Worm (Caenorhabditis elegans) whole organism, L4 larva: ENCODE results near the gene T28D6.4.

Experiments used
- D1046.2 ChIP-seq: fragments of 200-800 bp; sonication (Bioruptor generic); IDR thresholded peaks from 2 replicates; pipeline ENCODE4 v1.3.6; 2022; ENCODE audit warnings: missing genetic modification characterization, missing compliant biosample characterization
- F10B5.3 ChIP-seq: sonication (generic microtip); optimal IDR thresholded peaks from 2 replicates; lab custom pipeline; 2016; ENCODE audit warnings: mild to moderate bottlenecking, missing genetic modification characterization, missing compliant biosample characterization
- F44E2.7 ChIP-seq: fragments of 200-800 bp; sonication (Bioruptor generic); IDR thresholded peaks from 2 replicates; pipeline ENCODE4 v2.1.2; 2022; ENCODE audit warnings: missing genetic modification characterization, missing compliant biosample characterization
- R02D3.7 ChIP-seq: fragments of 150-350 bp; sonication (generic microtip); optimal IDR thresholded peaks from 3 replicates; lab custom pipeline; 2014; ENCODE audit warnings: missing biosample characterization, missing genetic modification characterization
- ZK337.2 ChIP-seq: fragments of 200-800 bp; sonication (Bioruptor generic); IDR thresholded peaks from 2 replicates; pipeline ENCODE4 v1.3.6; 2022; ENCODE audit warnings: missing genetic modification reagents, missing genetic modification characterization, missing compliant biosample characterization
- ZK546.5 ChIP-seq, 2 experiments: sonication (generic microtip); optimal IDR thresholded peaks; 2 replicates each; lab custom pipeline; 2017; ENCODE audit warnings: missing biosample characterization in 2 of 2, missing genetic modification characterization in 2 of 2
- aha-1 ChIP-seq: fragments of 150-350 bp; peaks from one replicate; lab custom pipeline; 2014; ENCODE audit warnings: missing biosample characterization, missing genetic modification characterization
- ceh-32 ChIP-seq: sonication (generic microtip); optimal IDR thresholded peaks from 2 replicates; lab custom pipeline; 2016; ENCODE audit warnings: mild to moderate bottlenecking, missing genetic modification characterization, missing compliant biosample characterization; ENCODE audit not compliant: poor library complexity
- ceh-44 ChIP-seq: fragments of 200-800 bp; sonication (Bioruptor generic); IDR thresholded peaks from 2 replicates; pipeline ENCODE4 v1.3.6; 2022; ENCODE audit warnings: missing genetic modification reagents, missing genetic modification characterization, missing compliant biosample characterization
- ceh-62 ChIP-seq: sonication (generic microtip); optimal IDR thresholded peaks from 2 replicates; lab custom pipeline; 2017; ENCODE audit warnings: missing biosample characterization, missing genetic modification characterization
- ces-1 ChIP-seq: fragments of 150-350 bp; sonication (generic microtip); optimal IDR thresholded peaks from 4 replicates; lab custom pipeline; 2014; ENCODE audit warnings: missing biosample characterization, missing genetic modification reagents, missing genetic modification characterization
- cey-2 ChIP-seq: sonication (generic microtip); optimal IDR thresholded peaks from 3 replicates; lab custom pipeline; 2017; ENCODE audit warnings: missing genetic modification characterization, mild to moderate bottlenecking, missing compliant biosample characterization, antibody characterized with exemption, borderline replicate concordance; ENCODE audit not compliant: insufficient read depth
- daf-12 ChIP-seq: fragments of 150-350 bp; optimal IDR thresholded peaks from 2 replicates; lab custom pipeline; 2014; ENCODE audit warnings: missing biosample characterization, missing genetic modification reagents, missing genetic modification characterization
- daf-19 ChIP-seq: fragments of 200-800 bp; sonication (Bioruptor generic); conservative IDR thresholded peaks from 2 replicates; pipeline ENCODE4 v1.3.6; 2022; ENCODE audit warnings: missing genetic modification characterization, missing compliant biosample characterization
- dmd-9 ChIP-seq: fragments of 200-800 bp; sonication (Bioruptor generic); IDR thresholded peaks from 2 replicates; pipeline ENCODE4 v1.3.6; 2022; ENCODE audit warnings: missing genetic modification reagents, missing genetic modification characterization, missing compliant biosample characterization
- dpl-1 ChIP-seq: fragments of 150-350 bp; optimal IDR thresholded peaks from 2 replicates; lab custom pipeline; 2014; ENCODE audit warnings: missing biosample characterization, missing genetic modification reagents, missing genetic modification characterization
- fkh-10 ChIP-seq: fragments of 150-350 bp; optimal IDR thresholded peaks from 2 replicates; lab custom pipeline; 2014; ENCODE audit warnings: missing biosample characterization, missing genetic modification reagents, missing genetic modification characterization
- fos-1 ChIP-seq: fragments of 150-350 bp; optimal IDR thresholded peaks from 2 replicates; lab custom pipeline; 2014; ENCODE audit warnings: missing biosample characterization, missing genetic modification characterization
- gei-8 ChIP-seq: fragments of 200-800 bp; sonication (Bioruptor generic); optimal IDR thresholded peaks from 2 replicates; lab custom pipeline; 2018; ENCODE audit warnings: mild to moderate bottlenecking, missing genetic modification characterization, missing compliant biosample characterization
- hif-1 ChIP-seq, 2 experiments: sonication (generic microtip); optimal IDR thresholded peaks; 2 replicates each; lab custom pipeline; 2016 to 2017; ENCODE audit warnings: missing compliant biosample characterization in 2 of 2, missing genetic modification characterization in 2 of 2, missing genetic modification reagents in 2 of 2, missing genotype in 2 of 2, mild to moderate bottlenecking in 1 of 2
- lin-38 ChIP-seq: fragments of 200-800 bp; sonication (Bioruptor generic); IDR thresholded peaks from 2 replicates; pipeline ENCODE4 v1.3.6; 2022; ENCODE audit warnings: missing genetic modification reagents, missing genetic modification characterization, missing compliant biosample characterization
- lin-39 ChIP-seq: fragments of 150-350 bp; optimal IDR thresholded peaks from 2 replicates; lab custom pipeline; 2014; ENCODE audit warnings: missing biosample characterization, missing genetic modification reagents, missing genetic modification characterization
- lir-3 ChIP-seq: sonication (generic microtip); optimal IDR thresholded peaks from 2 replicates; lab custom pipeline; 2016; ENCODE audit warnings: mild to moderate bottlenecking, missing genetic modification characterization, missing compliant biosample characterization
- lsy-2 ChIP-seq, 2 experiments: fragments of 150-350 bp in 1 of 2; sonication (generic microtip) in 1 of 2; optimal IDR thresholded peaks; 2 replicates each; lab custom pipeline; 2014 to 2017; ENCODE audit warnings: missing biosample characterization in 2 of 2, missing genetic modification characterization in 2 of 2
- madf-9 ChIP-seq: fragments of 200-800 bp; sonication (Bioruptor generic); conservative IDR thresholded peaks from 2 replicates; pipeline ENCODE4 v1.3.6; 2022; ENCODE audit warnings: missing genetic modification reagents, missing genetic modification characterization, missing compliant biosample characterization
- mdt-29 ChIP-seq: fragments of 200-800 bp; sonication (Bioruptor generic); IDR thresholded peaks from 2 replicates; pipeline ENCODE4 v1.3.6; 2022; ENCODE audit warnings: missing genetic modification reagents, missing genetic modification characterization, missing compliant biosample characterization
- mxl-2 ChIP-seq: fragments of 200-800 bp; sonication (Bioruptor generic); conservative IDR thresholded peaks from 2 replicates; pipeline ENCODE4 v1.3.6; 2022; ENCODE audit warnings: missing genetic modification reagents, missing genetic modification characterization, missing compliant biosample characterization
- nhr-102 ChIP-seq: sonication (generic microtip); optimal IDR thresholded peaks from 2 replicates; lab custom pipeline; 2016; ENCODE audit warnings: mild to moderate bottlenecking, missing genetic modification characterization, moderate library complexity, missing compliant biosample characterization
- nhr-237 ChIP-seq: sonication (generic microtip); optimal IDR thresholded peaks from 2 replicates; lab custom pipeline; 2017; ENCODE audit warnings: missing biosample characterization, missing genetic modification characterization
- nhr-77 ChIP-seq: fragments of 150-350 bp; optimal IDR thresholded peaks from 2 replicates; lab custom pipeline; 2014; ENCODE audit warnings: missing biosample characterization, missing genetic modification characterization
- php-3 ChIP-seq: fragments of 200-800 bp; sonication (Bioruptor generic); IDR thresholded peaks from 2 replicates; pipeline ENCODE4 v1.3.6; 2022; ENCODE audit warnings: missing genetic modification reagents, missing genetic modification characterization, missing compliant biosample characterization
- rbr-2 ChIP-seq: sonication (generic microtip); optimal IDR thresholded peaks from 2 replicates; lab custom pipeline; 2016; ENCODE audit warnings: missing genotype, missing genetic modification characterization, missing compliant biosample characterization
- skn-1 ChIP-seq: fragments of 150-350 bp; optimal IDR thresholded peaks from 2 replicates; lab custom pipeline; 2014; ENCODE audit warnings: missing biosample characterization, missing genetic modification characterization
- spr-1 ChIP-seq: sonication (generic microtip); optimal IDR thresholded peaks from 2 replicates; lab custom pipeline; 2016; ENCODE audit warnings: mild to moderate bottlenecking, missing genetic modification characterization, missing compliant biosample characterization
- tag-97 ChIP-seq: fragments of 200-800 bp; sonication (Bioruptor generic); IDR thresholded peaks from 2 replicates; pipeline ENCODE4 v1.3.6; 2022; ENCODE audit warnings: missing genetic modification characterization, missing compliant biosample characterization
- unc-130 ChIP-seq: sonication (generic microtip); optimal IDR thresholded peaks from 2 replicates; lab custom pipeline; 2016; ENCODE audit warnings: missing genetic modification reagents, missing genetic modification characterization, missing compliant biosample characterization
- unc-39 ChIP-seq: sonication (generic microtip); optimal IDR thresholded peaks from 2 replicates; lab custom pipeline; 2017; ENCODE audit warnings: missing biosample characterization, missing genetic modification characterization
- unc-62 ChIP-seq, 3 experiments: fragments of 150-350 bp in 1 of 3; sonication (generic microtip); optimal IDR thresholded peaks in 2 of 3; peaks in 1 of 3; 1 replicate in 1 of 3; 2 replicates in 2 of 3; lab custom pipeline; 2014 to 2017; ENCODE audit warnings: missing biosample characterization in 3 of 3, missing genetic modification characterization in 3 of 3, missing genetic modification reagents in 3 of 3, missing genotype in 1 of 3
- zip-11 ChIP-seq: fragments of 200-800 bp; sonication (Bioruptor generic); IDR thresholded peaks from 2 replicates; pipeline ENCODE4 v1.3.6; 2022; ENCODE audit warnings: missing genetic modification characterization, missing compliant biosample characterization
- ztf-11 ChIP-seq: fragments of 150-350 bp; optimal IDR thresholded peaks from 2 replicates; lab custom pipeline; 2014; ENCODE audit warnings: missing biosample characterization, missing genetic modification characterization
- ztf-7 ChIP-seq: fragments of 150-350 bp; optimal IDR thresholded peaks from 2 replicates; lab custom pipeline; 2014; ENCODE audit warnings: missing biosample characterization, missing genetic modification characterization

Gene T28D6.4

DNA sequence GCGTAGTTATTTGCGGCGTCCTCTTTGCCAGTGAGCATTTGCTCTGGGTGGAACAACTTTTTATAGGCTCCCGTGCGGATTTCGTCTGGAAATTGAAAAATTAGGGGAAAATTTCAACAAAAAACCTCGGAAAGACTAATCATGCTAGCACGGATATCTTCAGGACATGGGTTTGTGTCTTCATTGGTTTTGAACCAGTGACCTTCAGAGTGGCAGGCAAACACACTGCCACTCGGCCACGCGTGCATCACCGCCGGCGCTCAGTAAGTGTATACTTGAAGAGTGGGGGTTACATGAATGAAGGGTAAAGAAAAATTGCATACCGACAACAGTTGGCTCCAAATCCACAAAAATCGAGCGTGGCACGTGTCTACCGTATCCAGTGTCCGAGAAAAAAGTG is 11.0 kb downstream of the T28D6.4 start (continued):
- no peak for TF ChIP-seq ztf-7
- TF ChIP-seq cey-2 (tag; lab: Kevin White, UChicago) = no peak
- TF ChIP-seq aha-1 (tag; lab: Kevin White, UChicago) = peak; percentile 95
- TF ChIP-seq daf-19 (GFP tag; lab: Robert Waterston, UW) = no peak; the same call in none of the 2 replicates
- no peak for TF ChIP-seq tag-97 (GFP tag; lab: Robert Waterston, UW)
- TF ChIP-seq F10B5.3 (tag; lab: Kevin White, UChicago) = no peak
- TF ChIP-seq nhr-77 (tag; lab: Kevin White, UChicago) = no peak
- no peak for TF ChIP-seq mdt-29 (GFP tag; lab: Robert Waterston, UW)
- TF ChIP-seq rbr-2 = peak; percentile 70
- no peak for TF ChIP-seq unc-39 (tag; lab: Kevin White, UChicago)
- no peak for TF ChIP-seq R02D3.7
- peak; percentile 90 for TF ChIP-seq D1046.2
- peak in 1 of 2 experiments; percentile 39 for TF ChIP-seq hif-1 (tag; optimal IDR thresholded peaks at IDR 0.05; lab: Kevin White, UChicago)
- no peak for TF ChIP-seq lsy-2 (tag; optimal IDR thresholded peaks at IDR 0.05; lab: Kevin White, UChicago)
- peak in 1 of 2 experiments; percentile 83 for TF ChIP-seq unc-62 (GFP tag; optimal IDR thresholded peaks at IDR 0.05 in 1 of 2; lab: Kevin White, UChicago)
- TF ChIP-seq unc-62 (tag; optimal IDR thresholded peaks at IDR 0.05; lab: Kevin White, UChicago) = no peak
- TF ChIP-seq dmd-9 = peak; percentile 34; the same call in 1 of the 2 replicates
- TF ChIP-seq skn-1 (tag; lab: Kevin White, UChicago) = no peak
- TF ChIP-seq gei-8 (GFP tag; lab: Kevin White, UChicago) = peak; percentile 84
- no peak for TF ChIP-seq ztf-11 (tag; lab: Kevin White, UChicago)
- no peak for TF ChIP-seq nhr-237 (tag; lab: Kevin White, UChicago)
- TF ChIP-seq zip-11 (GFP tag; lab: Robert Waterston, UW) = no peak
- TF ChIP-seq dpl-1 (GFP tag; lab: Kevin White, UChicago) = peak; percentile 41
- peak; percentile 64; the same call in 1 of the 2 replicates for TF ChIP-seq madf-9
- TF ChIP-seq ceh-44 (GFP tag; lab: Robert Waterston, UW) = peak; percentile 66; the same call in 1 of the 2 replicates
- no peak for TF ChIP-seq daf-12
- peak; percentile 82; the same call in 1 of the 2 replicates for TF ChIP-seq F44E2.7 (GFP tag; lab: Robert Waterston, UW)
- TF ChIP-seq fkh-10 (GFP tag; lab: Kevin White, UChicago) = no peak
- TF ChIP-seq php-3 (GFP tag; lab: Robert Waterston, UW) = no peak
- TF ChIP-seq ZK337.2 (GFP tag; lab: Robert Waterston, UW) = no peak
- peak; percentile 19 for TF ChIP-seq spr-1 (tag; lab: Kevin White, UChicago)
- TF ChIP-seq unc-130 (GFP tag; lab: Kevin White, UChicago) = peak; percentile 54
- no peak for TF ChIP-seq ceh-62 (tag; lab: Kevin White, UChicago)
- TF ChIP-seq ceh-32 = no peak
- TF ChIP-seq lin-39 = no peak
- peak; percentile 79 for TF ChIP-seq lin-38 (GFP tag; lab: Robert Waterston, UW)
- no peak for TF ChIP-seq ZK546.5 (tag; optimal IDR thresholded peaks at IDR 0.05; lab: Kevin White, UChicago)
- peak; percentile 81; the same call in 1 of the 2 replicates for TF ChIP-seq mxl-2 (GFP tag; lab: Robert Waterston, UW)
- TF ChIP-seq nhr-102 (tag; lab: Kevin White, UChicago) = peak; percentile 52

DNA sequence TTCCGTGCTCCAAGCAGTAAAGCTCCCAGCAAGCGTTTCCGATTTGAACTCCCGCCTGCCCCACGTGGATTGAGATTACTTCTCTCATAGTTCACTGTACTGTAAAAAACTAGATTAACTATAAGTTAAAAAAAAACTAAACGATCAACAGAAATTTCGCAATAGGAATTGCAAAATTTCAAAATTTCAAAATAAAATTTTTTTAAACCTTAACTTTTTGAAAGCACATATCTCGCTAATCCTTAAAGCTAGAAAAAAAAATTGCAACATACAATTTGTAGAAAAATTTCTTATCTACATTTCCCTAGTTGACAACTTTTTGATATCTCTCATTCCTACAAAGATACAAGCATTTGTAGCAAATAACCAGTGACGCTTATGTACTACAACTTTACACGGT is 11.4 kb downstream of the T28D6.4 start, which contains the start of gene tba-7:
tba-7 (minus strand) TSS at position 101 of the 400 bp plus-strand sequence.
- TF ChIP-seq nhr-237 (tag; lab: Kevin White, UChicago) = no peak
- no peak for TF ChIP-seq ces-1
- no peak for TF ChIP-seq lir-3 (tag; lab: Kevin White, UChicago)
- no peak for TF ChIP-seq fos-1
